Fruit fly (Drosophila melanogaster) whole organism, prepupa: Measurements from ENCODE around the gene crm.
A peak's percentile ranks its signal among the peaks of the same experiment; 100 is the strongest.

ENCODE experiments used
- CG10631 ChIP-seq: fragments of 200-800 bp; sonication (Bioruptor generic); optimal IDR thresholded peaks from 2 replicates; lab custom pipeline; 2016; ENCODE audit warnings: missing biosample characterization, missing genetic modification characterization
- CG10669 ChIP-seq: fragments of 200-800 bp; sonication (Bioruptor generic); optimal IDR thresholded peaks from 3 replicates; lab custom pipeline; 2018; ENCODE audit warnings: missing biosample characterization, mild to moderate bottlenecking, missing genetic modification characterization, moderate library complexity
- CG11762 ChIP-seq: fragments of 200-800 bp; sonication (Bioruptor generic); optimal IDR thresholded peaks from 3 replicates; lab custom pipeline; 2016; ENCODE audit warnings: missing biosample characterization, missing genetic modification characterization; ENCODE audit not compliant: insufficient read depth
- CG11902 ChIP-seq: fragments of 200-800 bp; sonication (Bioruptor generic); optimal IDR thresholded peaks from 3 replicates; lab custom pipeline; 2016; ENCODE audit warnings: missing biosample characterization, missing genetic modification characterization
- CG15336 ChIP-seq: fragments of 200-800 bp; sonication (Bioruptor generic); IDR thresholded peaks from 2 replicates; pipeline ENCODE4 v1.3.6; 2022; ENCODE audit warnings: missing biosample characterization, missing genetic modification characterization
- CG31627 ChIP-seq: fragments of 200-800 bp; sonication (Bioruptor generic); optimal IDR thresholded peaks from 3 replicates; lab custom pipeline; 2016; ENCODE audit warnings: missing biosample characterization, missing genetic modification characterization
- CG32006 ChIP-seq: fragments of 200-800 bp; sonication (Bioruptor generic); optimal IDR thresholded peaks from 3 replicates; lab custom pipeline; 2017; ENCODE audit warnings: missing biosample characterization, mild to moderate bottlenecking, missing genetic modification characterization
- CG34406 ChIP-seq: fragments of 200-800 bp; sonication (Bioruptor generic); optimal IDR thresholded peaks from 3 replicates; lab custom pipeline; 2016; ENCODE audit warnings: missing biosample characterization, missing genetic modification characterization
- CG3919 ChIP-seq: fragments of 200-800 bp; sonication (Bioruptor generic); optimal IDR thresholded peaks from 3 replicates; lab custom pipeline; 2016; ENCODE audit warnings: missing biosample characterization, missing genetic modification characterization
- CG6163 ChIP-seq: fragments of 200-800 bp; sonication (Bioruptor generic); IDR thresholded peaks from 3 replicates; pipeline ENCODE4 v1.3.6; 2022; ENCODE audit warnings: missing biosample characterization, missing genetic modification characterization
- CG6276 ChIP-seq: fragments of 200-800 bp; sonication (Bioruptor generic); optimal IDR thresholded peaks from 2 replicates; lab custom pipeline; 2017; ENCODE audit warnings: missing biosample characterization, mild to moderate bottlenecking, missing genetic modification characterization
- CG6792 ChIP-seq: fragments of 200-800 bp; sonication (Bioruptor generic); optimal IDR thresholded peaks from 3 replicates; lab custom pipeline; 2016; ENCODE audit warnings: missing biosample characterization, missing genetic modification characterization
- CG6808 ChIP-seq: fragments of 200-800 bp; sonication (Bioruptor generic); optimal IDR thresholded peaks from 3 replicates; lab custom pipeline; 2017; ENCODE audit warnings: missing biosample characterization, missing genetic modification characterization, mild to moderate bottlenecking, moderate library complexity, missing genetic modification reagents
- CG7368 ChIP-seq: fragments of 200-800 bp; sonication (Bioruptor generic); optimal IDR thresholded peaks from 3 replicates; lab custom pipeline; 2016; ENCODE audit warnings: missing biosample characterization, missing genetic modification characterization
- CG8319 ChIP-seq: fragments of 200-800 bp; sonication (Bioruptor generic); optimal IDR thresholded peaks from 3 replicates; lab custom pipeline; 2016; ENCODE audit warnings: missing biosample characterization, missing genetic modification characterization
- CG8632 ChIP-seq: fragments of 200-800 bp; sonication (Bioruptor generic); optimal IDR thresholded peaks from 3 replicates; lab custom pipeline; 2016; ENCODE audit warnings: missing biosample characterization, missing genetic modification characterization
- CG9139 ChIP-seq: fragments of 200-800 bp; sonication (Bioruptor generic); optimal IDR thresholded peaks from 3 replicates; lab custom pipeline; 2017; ENCODE audit warnings: missing biosample characterization, mild to moderate bottlenecking, missing genetic modification characterization
- Eip78C ChIP-seq: fragments of 200-800 bp; sonication (Bioruptor generic); peaks from one replicate; lab custom pipeline; 2016; ENCODE audit warnings: missing biosample characterization, missing genetic modification characterization
- Ets21C ChIP-seq: fragments of 200-800 bp; sonication (Bioruptor generic); optimal IDR thresholded peaks from 3 replicates; lab custom pipeline; 2016; ENCODE audit warnings: missing biosample characterization, missing genetic modification characterization
- Ets96B ChIP-seq: fragments of 200-800 bp; optimal IDR thresholded peaks from 2 replicates; lab custom pipeline; 2019; ENCODE audit warnings: missing biosample characterization, mild to moderate bottlenecking, missing genetic modification characterization, moderate library complexity
- Hr4 ChIP-seq: fragments of 200-800 bp; sonication (Bioruptor generic); optimal IDR thresholded peaks from 3 replicates; lab custom pipeline; 2016; ENCODE audit warnings: missing biosample characterization, missing genetic modification characterization
- Lpt ChIP-seq: fragments of 200-800 bp; sonication (Bioruptor generic); optimal IDR thresholded peaks from 3 replicates; lab custom pipeline; 2016; ENCODE audit warnings: missing biosample characterization, missing genetic modification characterization
- Met ChIP-seq: fragments of 200-800 bp; sonication (Bioruptor generic); optimal IDR thresholded peaks from 3 replicates; lab custom pipeline; 2016; ENCODE audit warnings: missing biosample characterization, missing genetic modification characterization
- OdsH ChIP-seq: fragments of 200-800 bp; sonication (Bioruptor generic); optimal IDR thresholded peaks from 3 replicates; lab custom pipeline; 2016; ENCODE audit warnings: missing biosample characterization, missing genetic modification characterization
- Smox ChIP-seq: fragments of 200-800 bp; sonication (Bioruptor generic); optimal IDR thresholded peaks from 3 replicates; lab custom pipeline; 2016; ENCODE audit warnings: missing biosample characterization, missing genetic modification characterization
- Sox102F ChIP-seq: fragments of 200-800 bp; sonication (Bioruptor generic); optimal IDR thresholded peaks from 2 replicates; lab custom pipeline; 2016; ENCODE audit warnings: missing biosample characterization, mild to moderate bottlenecking, missing genetic modification characterization
- Sox14 ChIP-seq: fragments of 200-800 bp; sonication (Bioruptor generic); optimal IDR thresholded peaks from 3 replicates; lab custom pipeline; 2016; ENCODE audit warnings: missing biosample characterization, missing genetic modification characterization
- Sox15 ChIP-seq: fragments of 200-800 bp; sonication (Bioruptor generic); optimal IDR thresholded peaks from 3 replicates; lab custom pipeline; 2016; ENCODE audit warnings: missing biosample characterization, missing genetic modification characterization
- cyc ChIP-seq: fragments of 200-800 bp; sonication (Bioruptor generic); optimal IDR thresholded peaks from 3 replicates; lab custom pipeline; 2016; ENCODE audit warnings: missing biosample characterization, missing genetic modification characterization
- eg ChIP-seq: fragments of 200-800 bp; sonication (Bioruptor generic); IDR thresholded peaks from 3 replicates; pipeline ENCODE4 v1.3.6; 2022; ENCODE audit warnings: missing biosample characterization, missing genetic modification characterization
- fd85E ChIP-seq: fragments of 200-800 bp; sonication (Bioruptor generic); optimal IDR thresholded peaks from 3 replicates; lab custom pipeline; 2016; ENCODE audit warnings: missing biosample characterization, missing genetic modification characterization
- lz ChIP-seq: fragments of 200-800 bp; sonication (Bioruptor generic); optimal IDR thresholded peaks from 3 replicates; lab custom pipeline; 2016; ENCODE audit warnings: missing biosample characterization, missing genetic modification characterization
- net ChIP-seq: fragments of 200-800 bp; sonication (Bioruptor generic); optimal IDR thresholded peaks from 3 replicates; lab custom pipeline; 2016; ENCODE audit warnings: missing biosample characterization, missing genetic modification characterization
- pdm3 ChIP-seq: fragments of 200-800 bp; sonication (Bioruptor generic); optimal IDR thresholded peaks from 3 replicates; lab custom pipeline; 2016; ENCODE audit warnings: missing biosample characterization, missing genetic modification characterization
- ss ChIP-seq, 2 experiments: fragments of 200-800 bp; sonication (Bioruptor generic); optimal IDR thresholded peaks; 2 replicates in 1 of 2; 3 replicates in 1 of 2; lab custom pipeline; 2017 to 2018; ENCODE audit warnings: mild to moderate bottlenecking in 2 of 2, missing biosample characterization in 2 of 2, missing genetic modification characterization in 2 of 2, moderate library complexity in 1 of 2
- svp ChIP-seq: fragments of 200-800 bp; sonication (Bioruptor generic); peaks from one replicate; lab custom pipeline; 2016; ENCODE audit warnings: missing biosample characterization, missing genetic modification characterization
- vri ChIP-seq: fragments of 200-800 bp; sonication (Bioruptor generic); optimal IDR thresholded peaks from 3 replicates; lab custom pipeline; 2016; ENCODE audit warnings: missing biosample characterization, mild to moderate bottlenecking, missing genetic modification characterization

The crm gene

DNA sequence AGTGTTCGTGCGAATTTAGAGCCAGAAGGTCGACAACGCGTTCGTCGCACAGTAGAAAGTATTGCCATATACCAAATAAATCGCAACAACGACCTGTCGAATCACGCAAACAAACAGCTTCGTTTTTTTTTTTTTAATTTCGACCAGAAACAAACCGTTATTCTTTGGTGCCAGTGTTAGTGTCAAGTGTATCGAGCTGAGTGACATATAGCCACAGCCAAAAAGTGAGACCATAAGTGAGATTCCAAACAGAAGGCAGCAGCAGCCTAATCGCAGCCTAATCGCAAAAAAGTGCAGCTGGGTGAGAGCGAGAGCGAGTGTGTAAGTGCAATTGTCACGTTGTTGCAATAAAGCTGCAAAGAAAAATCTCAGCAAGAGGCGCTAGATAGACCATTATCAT lies 53.0 kb downstream of the crm start, which contains the start of gene per:
Gene per, plus strand, starts transcription at position 1 of the 400 bp plus-strand sequence.
- no peak for TF ChIP-seq Smox (GFP tag; lab: Kevin White, UChicago)
- no peak for TF ChIP-seq CG8319 (GFP tag; lab: Kevin White, UChicago)
- TF ChIP-seq cyc (GFP tag; lab: Kevin White, UChicago): no peak
- no peak for TF ChIP-seq CG10631
- TF ChIP-seq Ets21C: no peak
- TF ChIP-seq Met (GFP tag; lab: Kevin White, UChicago): no peak
- no peak for TF ChIP-seq CG10669 (GFP tag; lab: Kevin White, UChicago)
- no peak for TF ChIP-seq CG7368 (GFP tag; lab: Kevin White, UChicago)
- no peak for TF ChIP-seq CG8632 (GFP tag; lab: Kevin White, UChicago)

dm6 chrX:2685022-2685421 lies 53.6 kb downstream of the crm start:
- TF ChIP-seq Sox102F (no peak), Ets96B (tag; lab: Kevin White, UChicago) (no peak), CG11762 (no peak), Sox14 (no peak), eg (GFP tag; lab: Robert Waterston, UW) (no peak), Eip78C (GFP tag; lab: Kevin White, UChicago) (peak; percentile 54), Lpt (GFP tag; lab: Kevin White, UChicago) (no peak), CG6276 (GFP tag; lab: Kevin White, UChicago) (peak; percentile 15), CG6792 (GFP tag; lab: Kevin White, UChicago) (no peak), CG6808 (GFP tag; lab: Kevin White, UChicago) (no peak), CG6163 (0 out of 3 replicates have a peak, but pooled peaks have one; percentile 14), CG34406 (GFP tag; lab: Kevin White, UChicago) (no peak), CG32006 (peak; percentile 39), CG11902 (no peak), Met (GFP tag; lab: Kevin White, UChicago) (no peak), Smox (GFP tag; lab: Kevin White, UChicago) (no peak), CG31627 (no peak), Sox15 (no peak), CG3919 (GFP tag; lab: Kevin White, UChicago) (peak; percentile 2), fd85E (no peak), Ets21C (no peak), vri (GFP tag; lab: Kevin White, UChicago) (no peak), OdsH (GFP tag; lab: Kevin White, UChicago) (peak; percentile 14), CG15336 (GFP tag; lab: Robert Waterston, UW) (peak; percentile 55), pdm3 (GFP tag; lab: Kevin White, UChicago) (peak; percentile 11), ss (GFP tag; optimal IDR thresholded peaks at IDR 0.05; lab: Kevin White, UChicago) (no peak), cyc (GFP tag; lab: Kevin White, UChicago) (no peak), Hr4 (GFP tag; lab: Kevin White, UChicago) (peak; percentile 36), net (GFP tag; lab: Kevin White, UChicago) (peak; percentile 21), CG9139 (GFP tag; lab: Kevin White, UChicago) (no peak), CG7368 (GFP tag; lab: Kevin White, UChicago) (no peak), lz (no peak)
- TF ChIP-seq, all 60 proteins: peak for 10

DNA sequence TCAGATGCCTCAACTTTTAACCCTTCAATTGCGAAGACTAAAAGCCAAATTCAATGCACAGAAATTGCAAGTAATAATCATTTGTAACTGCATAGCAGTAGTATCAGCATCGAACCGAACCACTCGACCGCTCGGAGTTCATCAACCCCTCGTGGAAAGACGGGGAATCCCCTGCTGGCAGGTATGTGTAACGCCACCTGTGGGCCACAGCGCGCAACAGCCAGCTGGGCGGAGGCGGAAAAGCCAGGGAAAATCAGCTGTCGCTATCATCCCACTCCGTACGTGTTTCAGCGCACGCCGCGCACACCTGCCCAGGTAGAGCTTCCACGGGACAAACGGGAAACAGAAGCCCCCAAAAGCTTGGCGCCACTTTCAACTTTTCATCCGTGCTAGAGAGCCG lies 54.1 kb downstream of the crm start:
- no peak for TF ChIP-seq svp (GFP tag; lab: Kevin White, UChicago)
- TF ChIP-seq pdm3 (GFP tag; lab: Kevin White, UChicago): no peak
